Fruit fly (Drosophila melanogaster) whole organism, embryonic: ENCODE measurements around the gene CG31191.

ENCODE experiments used
- Atf-2 ChIP-seq: fragments of 200-800 bp; sonication (Bioruptor generic); optimal IDR thresholded peaks from 2 replicates; lab custom pipeline; 2016; ENCODE audit warnings: missing biosample characterization, missing genetic modification characterization
- CG13624 ChIP-seq: fragments of 200-800 bp; sonication (Bioruptor generic); optimal IDR thresholded peaks from 2 replicates; lab custom pipeline; 2016; ENCODE audit warnings: missing biosample characterization, missing genetic modification characterization
- chif ChIP-seq, 2 experiments: fragments of 200-800 bp; sonication (Bioruptor generic); optimal IDR thresholded peaks; 3 replicates each; lab custom pipeline; 2016; ENCODE audit warnings: missing biosample characterization in 2 of 2, missing genetic modification characterization in 2 of 2
- pho ChIP-seq: fragments of 200-800 bp; sonication (Bioruptor generic); optimal IDR thresholded peaks from 2 replicates; lab custom pipeline; 2016; ENCODE audit warnings: missing biosample characterization, missing genetic modification characterization
- ttk ChIP-seq: fragments of 200-800 bp; sonication (Bioruptor generic); IDR thresholded peaks from 2 replicates; pipeline ENCODE4 v2.1.2; 2022; ENCODE audit warnings: missing biosample characterization, missing genetic modification characterization
- zf30C ChIP-seq: fragments of 200-800 bp; sonication (Bioruptor generic); optimal IDR thresholded peaks from 3 replicates; lab custom pipeline; 2018; ENCODE audit warnings: missing biosample characterization, mild to moderate bottlenecking, missing genetic modification characterization

DNA sequence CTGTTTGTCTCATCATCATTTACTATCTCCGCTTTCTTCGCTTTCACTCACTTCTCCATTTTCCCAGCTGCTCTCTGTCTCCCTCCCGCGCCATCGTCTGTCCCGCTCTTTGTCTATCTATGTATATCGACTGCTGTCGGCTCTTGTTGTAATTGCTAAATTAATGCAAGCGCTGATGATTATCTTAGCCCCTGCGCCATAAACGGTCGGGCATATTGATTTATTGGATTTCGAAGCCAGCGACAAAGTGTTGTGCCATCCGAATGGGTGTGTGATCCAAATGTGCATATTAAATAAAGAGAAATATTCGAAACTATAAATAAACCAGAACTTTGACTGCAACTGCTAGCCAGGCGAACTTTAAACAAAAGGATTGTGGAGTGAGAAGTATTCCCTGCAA, 45.1 kb upstream of the CG31191 start:
- no peak for TF ChIP-seq ttk (GFP tag; lab: Robert Waterston, UW)
- TF ChIP-seq Atf-2 (GFP tag; lab: Kevin White, UChicago), result no peak
- TF ChIP-seq chif (GFP tag; optimal IDR thresholded peaks at IDR 0.05; lab: Kevin White, UChicago), result no peak
- no peak for TF ChIP-seq zf30C (GFP tag; lab: Kevin White, UChicago)
- no peak for TF ChIP-seq pho (GFP tag; lab: Kevin White, UChicago)
- no peak for TF ChIP-seq CG13624 (GFP tag; lab: Kevin White, UChicago)
